Worm (Caenorhabditis elegans): ENCODE measurements around the gene smg-7.

Gene smg-7

ce11 chrIV:6789950-6790349, 47.7 kb upstream of the smg-7 start (continued):
- peak; percentile 36 for TF ChIP-seq efl-1 (GFP tag; optimal IDR thresholded peaks at IDR 0.05)
- no peak for TF ChIP-seq ceh-40 (GFP tag; IDR thresholded peaks at IDR 0.05)
- TF ChIP-seq snpc-4 (GFP tag; optimal IDR thresholded peaks at IDR 0.05), result peak; percentile 60
- peak in 2 of 4 experiments; percentile 61 to 65 for TF ChIP-seq snpc-4 (tag; optimal IDR thresholded peaks at IDR 0.05)
- no peak for TF ChIP-seq atf-7 (tag; optimal IDR thresholded peaks at IDR 0.05)
- TF ChIP-seq ets-4 (GFP tag; optimal IDR thresholded peaks at IDR 0.05), result no peak
- TF ChIP-seq cebp-2 (GFP tag; IDR thresholded peaks at IDR 0.05), result no peak
- TF ChIP-seq madf-8 (GFP tag; conservative IDR thresholded peaks at IDR 0.05), result peak; percentile 26; the same call in 1 of the 2 replicates
- TF ChIP-seq egl-44 (GFP tag; IDR thresholded peaks at IDR 0.05), result no peak
- TF ChIP-seq sptf-2 (GFP tag; optimal IDR thresholded peaks at IDR 0.05), result no peak
- TF ChIP-seq hmg-20 (GFP tag; IDR thresholded peaks at IDR 0.05), result no peak
- no peak for TF ChIP-seq F52B5.7 (tag; optimal IDR thresholded peaks at IDR 0.05)

- TF ChIP-seq F10E7.11 (tag; optimal IDR thresholded peaks at IDR 0.05) (no peak), ets-4 (GFP tag; optimal IDR thresholded peaks at IDR 0.05) (no peak), madf-10 (tag; optimal IDR thresholded peaks at IDR 0.05) (peak; percentile 17), hlh-26 (GFP tag; conservative IDR thresholded peaks at IDR 0.05) (no peak), hrde-1 (tag; optimal IDR thresholded peaks at IDR 0.05; ENCODE audit: borderline replicate concordance) (no peak), efl-1 (GFP tag; optimal IDR thresholded peaks at IDR 0.05) (no peak), lag-1 (GFP tag; IDR thresholded peaks at IDR 0.05) (no peak), aptf-2 (GFP tag; conservative IDR thresholded peaks at IDR 0.05) (no peak), nhr-120 (GFP tag; IDR thresholded peaks at IDR 0.05) (no peak), F57A8.1 (GFP tag; optimal IDR thresholded peaks at IDR 0.05) (no peak), ztf-22 (GFP tag; optimal IDR thresholded peaks at IDR 0.05) (no peak), F52B5.7 (tag; optimal IDR thresholded peaks at IDR 0.05) (no peak), rec-8 (tag; optimal IDR thresholded peaks at IDR 0.05) (no peak), hmg-20 (GFP tag; IDR thresholded peaks at IDR 0.05) (no peak), F49E8.2 (tag; optimal IDR thresholded peaks at IDR 0.05; ENCODE audit: insufficient read depth) (no peak), egrh-3 (GFP tag; IDR thresholded peaks at IDR 0.05) (no peak), mes-4 (tag; optimal IDR thresholded peaks at IDR 0.05) (no peak), B0019.2 (GFP tag; conservative IDR thresholded peaks at IDR 0.05) (no peak), ccch-3 (GFP tag; optimal IDR thresholded peaks at IDR 0.05) (no peak), D2030.7 (GFP tag; IDR thresholded peaks at IDR 0.05) (no peak), bed-2 (GFP tag; IDR thresholded peaks at IDR 0.05) (no peak), Y95B8A.8 (GFP tag; IDR thresholded peaks at IDR 0.05) (no peak), attf-3 (GFP tag; conservative IDR thresholded peaks at IDR 0.05) (no peak), unc-62 (GFP tag; optimal IDR thresholded peaks at IDR 0.05) (no peak), chd-7 (tag; optimal IDR thresholded peaks at IDR 0.05) (peak; percentile 38), ceh-79 (tag; optimal IDR thresholded peaks at IDR 0.05) (no peak), ekl-4 (GFP tag; IDR thresholded peaks at IDR 0.05) (no peak), F39B2.1 (GFP tag; IDR thresholded peaks at IDR 0.05) (no peak), madf-8 (GFP tag; conservative IDR thresholded peaks at IDR 0.05) (no peak), lin-35 (GFP tag; optimal IDR thresholded peaks at IDR 0.05) (peak in 1 of 3 experiments; percentile 80), attf-5 (GFP tag; optimal IDR thresholded peaks at IDR 0.05) (peak; percentile 88), fkh-3 (tag; optimal IDR thresholded peaks at IDR 0.05) (no peak), lsy-27 (tag; optimal IDR thresholded peaks at IDR 0.05; ENCODE audit: borderline replicate concordance, insufficient read depth) (no peak), nfya-2 (GFP tag; IDR thresholded peaks at IDR 0.05) (no peak), sdz-38 (tag; optimal IDR thresholded peaks at IDR 0.05) (no peak), pbrm-1 (GFP tag; IDR thresholded peaks at IDR 0.05) (peak; percentile 65), madf-3 (GFP tag; IDR thresholded peaks at IDR 0.05) (no peak), akir-1 (GFP tag; optimal IDR thresholded peaks at IDR 0.05) (no peak), repo-1 (tag; optimal IDR thresholded peaks at IDR 0.05) (peak; percentile 42), F37B4.10 (GFP tag; IDR thresholded peaks at IDR 0.05) (no peak)
Observed at ce11 chrIV:6785873-6786272, 43.6 kb upstream of the smg-7 start.

All from whole organism, young adult.